Fruit fly (Drosophila melanogaster) whole organism, embryonic: ENCODE measurements around the gene slmo.

ENCODE experiments used
- Antp ChIP-seq: fragments of 200-800 bp; sonication (Bioruptor generic); optimal IDR thresholded peaks from 3 replicates; lab custom pipeline; 2016; ENCODE audit warnings: missing biosample characterization, missing genetic modification characterization
- CG10147 ChIP-seq: fragments of 200-800 bp; sonication (Bioruptor generic); optimal IDR thresholded peaks from 2 replicates; lab custom pipeline; 2019; ENCODE audit warnings: missing biosample characterization, mild to moderate bottlenecking, missing genetic modification characterization, moderate library complexity
- CG10366 ChIP-seq: fragments of 200-800 bp; sonication (Bioruptor generic); IDR thresholded peaks from 2 replicates; pipeline ENCODE4 v1.3.6; 2022; ENCODE audit warnings: missing biosample characterization, missing genetic modification characterization
- CG11456 ChIP-seq: fragments of 200-800 bp; sonication (Bioruptor generic); IDR thresholded peaks from 3 replicates; pipeline ENCODE4 v1.3.6; 2022; ENCODE audit warnings: missing biosample characterization, missing genetic modification characterization
- CG13894 ChIP-seq: fragments of 200-800 bp; sonication (Bioruptor generic); optimal IDR thresholded peaks from 3 replicates; lab custom pipeline; 2018; ENCODE audit warnings: missing biosample characterization, mild to moderate bottlenecking, missing genetic modification characterization, moderate library complexity
- CG15269 ChIP-seq: fragments of 200-800 bp; sonication (Bioruptor generic); optimal IDR thresholded peaks from 2 replicates; lab custom pipeline; 2018; ENCODE audit warnings: missing biosample characterization, mild to moderate bottlenecking, missing genetic modification characterization, moderate library complexity
- CG17328 ChIP-seq: fragments of 200-800 bp; sonication (Bioruptor generic); IDR thresholded peaks from 2 replicates; pipeline ENCODE4 v1.3.6; 2022; ENCODE audit warnings: missing biosample characterization, missing genetic modification characterization
- CG2889 ChIP-seq: fragments of 200-800 bp; sonication (Bioruptor generic); IDR thresholded peaks from 3 replicates; pipeline ENCODE4 v1.3.6; 2022; ENCODE audit warnings: missing biosample characterization, missing genetic modification characterization
- CG30020 ChIP-seq: fragments of 200-800 bp; optimal IDR thresholded peaks from 2 replicates; lab custom pipeline; 2019; ENCODE audit warnings: missing biosample characterization, mild to moderate bottlenecking, missing genetic modification characterization, moderate library complexity
- CG30403 ChIP-seq: fragments of 200-800 bp; sonication (Bioruptor generic); optimal IDR thresholded peaks from 3 replicates; lab custom pipeline; 2016; ENCODE audit warnings: missing biosample characterization, missing genetic modification characterization
- CG33213 ChIP-seq: fragments of 200-800 bp; sonication (Bioruptor generic); optimal IDR thresholded peaks from 3 replicates; lab custom pipeline; 2016; ENCODE audit warnings: missing biosample characterization, missing genetic modification characterization
- CG33557 ChIP-seq: fragments of 200-800 bp; sonication (Bioruptor generic); optimal IDR thresholded peaks from 2 replicates; lab custom pipeline; 2019; ENCODE audit warnings: missing biosample characterization, mild to moderate bottlenecking, missing genetic modification characterization, moderate library complexity
- CG3995 ChIP-seq: fragments of 200-800 bp; sonication (Bioruptor generic); optimal IDR thresholded peaks from 3 replicates; lab custom pipeline; 2016; ENCODE audit warnings: missing biosample characterization, missing genetic modification characterization
- CG6654 ChIP-seq: fragments of 200-800 bp; sonication (Bioruptor generic); optimal IDR thresholded peaks from 2 replicates; lab custom pipeline; 2017; ENCODE audit warnings: missing biosample characterization, mild to moderate bottlenecking, missing genetic modification characterization
- CG6854 ChIP-seq: fragments of 200-800 bp; sonication (Bioruptor generic); optimal IDR thresholded peaks from 3 replicates; lab custom pipeline; 2017; ENCODE audit warnings: missing biosample characterization, mild to moderate bottlenecking, missing genetic modification characterization
- CG7271 ChIP-seq: fragments of 200-800 bp; sonication (Bioruptor generic); optimal IDR thresholded peaks from 2 replicates; lab custom pipeline; 2018; ENCODE audit warnings: missing biosample characterization, mild to moderate bottlenecking, missing genetic modification characterization, moderate library complexity
- CG7928 ChIP-seq: fragments of 200-800 bp; sonication (Bioruptor generic); optimal IDR thresholded peaks from 2 replicates; lab custom pipeline; 2017; ENCODE audit warnings: missing biosample characterization, mild to moderate bottlenecking, missing genetic modification characterization
- CG7963 ChIP-seq: fragments of 200-800 bp; sonication (Bioruptor generic); IDR thresholded peaks from 3 replicates; pipeline ENCODE4 v1.3.6; 2022; ENCODE audit warnings: missing biosample characterization, missing genetic modification characterization; ENCODE audit not compliant: partially characterized antibody
- CG9437 ChIP-seq: fragments of 200-800 bp; sonication (Bioruptor generic); optimal IDR thresholded peaks from 2 replicates; lab custom pipeline; 2018; ENCODE audit warnings: missing biosample characterization, mild to moderate bottlenecking, missing genetic modification characterization
- CG9876 ChIP-seq: fragments of 200-800 bp; sonication (Bioruptor generic); optimal IDR thresholded peaks from 2 replicates; lab custom pipeline; 2016; ENCODE audit warnings: missing biosample characterization, missing genetic modification characterization
- Chrac-16 ChIP-seq: fragments of 200-800 bp; sonication (Bioruptor generic); optimal IDR thresholded peaks from 3 replicates; lab custom pipeline; 2016; ENCODE audit warnings: missing biosample characterization, missing genetic modification characterization
- Dad ChIP-seq: fragments of 200-800 bp; sonication (Bioruptor generic); optimal IDR thresholded peaks from 3 replicates; lab custom pipeline; 2016; ENCODE audit warnings: missing biosample characterization, missing genetic modification characterization
- Dip3 ChIP-seq: fragments of 200-800 bp; sonication (Bioruptor generic); optimal IDR thresholded peaks from 3 replicates; lab custom pipeline; 2016; ENCODE audit warnings: missing biosample characterization, missing genetic modification characterization
- Drgx ChIP-seq: fragments of 200-800 bp; sonication (Bioruptor generic); IDR thresholded peaks from 2 replicates; pipeline ENCODE4 v1.3.6; 2022; ENCODE audit warnings: missing biosample characterization, missing genetic modification characterization
- E2f2 ChIP-seq: fragments of 200-800 bp; sonication (Bioruptor generic); IDR thresholded peaks from 2 replicates; pipeline ENCODE4 v1.3.6; 2022; ENCODE audit warnings: missing biosample characterization, missing genetic modification characterization
- Gug ChIP-seq: fragments of 200-800 bp; sonication (Bioruptor generic); IDR thresholded peaks from 4 replicates; pipeline ENCODE4 v1.3.6; 2022; ENCODE audit warnings: missing biosample characterization, missing genetic modification characterization
- Hsf ChIP-seq: fragments of 200-800 bp; sonication (Bioruptor generic); optimal IDR thresholded peaks from 3 replicates; lab custom pipeline; 2016; ENCODE audit warnings: missing biosample characterization, missing genetic modification characterization
- Lhr ChIP-seq: fragments of 200-800 bp; sonication (Bioruptor generic); optimal IDR thresholded peaks from 3 replicates; lab custom pipeline; 2017; ENCODE audit warnings: mild to moderate bottlenecking, missing biosample characterization, missing genetic modification reagents, missing genetic modification characterization
- MTF-1 ChIP-seq: fragments of 200-800 bp; sonication (Bioruptor generic); optimal IDR thresholded peaks from 2 replicates; lab custom pipeline; 2018; ENCODE audit warnings: missing biosample characterization, mild to moderate bottlenecking, missing genetic modification characterization, borderline replicate concordance
- Taf1 ChIP-seq: fragments of 200-800 bp; sonication (Bioruptor generic); IDR thresholded peaks from 2 replicates; pipeline ENCODE4 v1.3.6; 2022; ENCODE audit warnings: missing biosample characterization, missing genetic modification characterization
- YL-1 ChIP-seq: fragments of 200-800 bp; sonication (Bioruptor generic); optimal IDR thresholded peaks from 3 replicates; lab custom pipeline; 2017; ENCODE audit warnings: missing biosample characterization, mild to moderate bottlenecking, missing genetic modification characterization
- ab ChIP-seq: fragments of 200-800 bp; sonication (Bioruptor generic); optimal IDR thresholded peaks from 2 replicates; lab custom pipeline; 2016; ENCODE audit warnings: missing biosample characterization, missing genetic modification characterization
- abd-A ChIP-seq: fragments of 200-800 bp; sonication (Bioruptor generic); optimal IDR thresholded peaks from 3 replicates; lab custom pipeline; 2019; ENCODE audit warnings: missing biosample characterization, mild to moderate bottlenecking, missing genetic modification characterization, moderate library complexity
- amos ChIP-seq: fragments of 200-800 bp; sonication (Bioruptor generic); IDR thresholded peaks from 2 replicates; pipeline ENCODE4 v1.3.6; 2022; ENCODE audit warnings: missing biosample characterization, missing genetic modification characterization; ENCODE audit not compliant: partially characterized antibody
- az2 ChIP-seq: fragments of 200-800 bp; sonication (Bioruptor generic); optimal IDR thresholded peaks from 3 replicates; lab custom pipeline; 2016; ENCODE audit warnings: missing biosample characterization, missing genetic modification characterization
- bsh ChIP-seq, 2 experiments: fragments of 200-800 bp; sonication (Bioruptor generic); optimal IDR thresholded peaks; 2 replicates each; lab custom pipeline; 2017 to 2018; ENCODE audit warnings: mild to moderate bottlenecking in 2 of 2, missing biosample characterization in 2 of 2, missing genetic modification characterization in 2 of 2, moderate library complexity in 1 of 2
- crc ChIP-seq: fragments of 200-800 bp; sonication (Bioruptor generic); optimal IDR thresholded peaks from 2 replicates; lab custom pipeline; 2016; ENCODE audit warnings: missing biosample characterization, missing genetic modification characterization
- dimm ChIP-seq: fragments of 200-800 bp; sonication (Bioruptor generic); IDR thresholded peaks from 2 replicates; pipeline ENCODE4 v1.3.6; 2022; ENCODE audit warnings: missing biosample characterization, missing genetic modification characterization
- emc ChIP-seq: fragments of 200-800 bp; sonication (Bioruptor generic); optimal IDR thresholded peaks from 2 replicates; lab custom pipeline; 2016; ENCODE audit warnings: missing biosample characterization, missing genetic modification characterization
- grau ChIP-seq: fragments of 200-800 bp; optimal IDR thresholded peaks from 3 replicates; lab custom pipeline; 2019; ENCODE audit warnings: missing biosample characterization, mild to moderate bottlenecking, missing genetic modification characterization, moderate library complexity
- gt ChIP-seq: fragments of 200-800 bp; sonication (Bioruptor generic); IDR thresholded peaks from 2 replicates; pipeline ENCODE4 v1.3.6; 2022; ENCODE audit warnings: missing biosample characterization, missing genetic modification characterization
- jing ChIP-seq: fragments of 200-800 bp; sonication (Bioruptor generic); optimal IDR thresholded peaks from 2 replicates; lab custom pipeline; 2018; ENCODE audit warnings: missing biosample characterization, mild to moderate bottlenecking, missing genetic modification characterization
- lilli ChIP-seq: fragments of 200-800 bp; sonication (Bioruptor generic); optimal IDR thresholded peaks from 3 replicates; lab custom pipeline; 2016; ENCODE audit warnings: missing biosample characterization, missing genetic modification characterization
- lov ChIP-seq, 2 experiments: fragments of 200-800 bp in 1 of 2; fragments of >200 bp in 1 of 2; sonication (Bioruptor generic) in 1 of 2; IDR thresholded peaks in 1 of 2; optimal IDR thresholded peaks in 1 of 2; 2 replicates in 1 of 2; 3 replicates in 1 of 2; pipeline versions ENCODE4 v1.3.6 to Lab custom; 2017 to 2022; ENCODE audit warnings: missing biosample characterization in 1 of 2, missing genetic modification characterization in 1 of 2
- pan ChIP-seq, 4 experiments: fragments of >200 bp in 3 of 4; fragments of 200-800 bp in 1 of 4; sonication (Bioruptor generic) in 1 of 4; optimal IDR thresholded peaks in 3 of 4; IDR thresholded peaks in 1 of 4; 2 replicates each; pipeline versions ENCODE4 v1.3.6 to Lab custom; 2017 to 2022; ENCODE audit warnings: missing biosample characterization in 2 of 4, missing genetic modification characterization in 2 of 4, mixed read lengths in 1 of 4
- pros ChIP-seq: fragments of 200-800 bp; sonication (Bioruptor generic); optimal IDR thresholded peaks from 3 replicates; lab custom pipeline; 2019; ENCODE audit warnings: missing biosample characterization, mild to moderate bottlenecking, missing genetic modification characterization, moderate library complexity
- row ChIP-seq: fragments of 200-800 bp; sonication (Bioruptor generic); IDR thresholded peaks from 3 replicates; pipeline ENCODE4 v1.3.6; 2022; ENCODE audit warnings: missing biosample characterization, missing genetic modification characterization
- sug ChIP-seq: fragments of 200-800 bp; optimal IDR thresholded peaks from 2 replicates; lab custom pipeline; 2019; ENCODE audit warnings: missing biosample characterization, mild to moderate bottlenecking, missing genetic modification characterization, moderate library complexity

Gene slmo

dm6 chr2L:6045972-6046718 is 2.4 kb downstream of the slmo start, which contains the start of gene Pfas (continued):
- TF ChIP-seq Drgx (0 out of 2 replicates have a peak, but pooled peaks have one; percentile 26), CG13894 (tag; lab: Kevin White, UChicago) (peak; percentile 58), dimm (no peak), MTF-1 (peak; percentile 26), Lhr (GFP tag; lab: Kevin White, UChicago) (no peak), CG7963 (GFP tag; lab: Robert Waterston, UW) (no peak), CG9876 (GFP tag; lab: Kevin White, UChicago) (no peak), jing (GFP tag; lab: Kevin White, UChicago) (no peak), crc (GFP tag; lab: Kevin White, UChicago) (peak; percentile 34), az2 (peak; percentile 42), pan (optimal IDR thresholded peaks at IDR 0.05; lab: Kevin White, UChicago) (no peak), pan (GFP tag; optimal IDR thresholded peaks at IDR 0.05 in 1 of 2, IDR thresholded peaks at IDR 0.05 in 1 of 2) (peak in 1 of 2 experiments; percentile 49), CG9437 (GFP tag; lab: Kevin White, UChicago) (peak; percentile 8), lov (optimal IDR thresholded peaks at IDR 0.05; lab: Kevin White, UChicago) (no peak), lov (GFP tag; IDR thresholded peaks at IDR 0.05; lab: Robert Waterston, UW) (no peak), CG11456 (GFP tag; lab: Robert Waterston, UW) (0 out of 3 replicates have a peak, but pooled peaks have one; percentile 34), lilli (GFP tag; lab: Kevin White, UChicago) (peak; percentile 81), Hsf (peak; percentile 45), amos (GFP tag; lab: Robert Waterston, UW) (peak; percentile 39; the same call in 1 of the 2 replicates), CG33557 (GFP tag; lab: Kevin White, UChicago) (no peak), Antp (peak; percentile 38), CG33213 (GFP tag; lab: Kevin White, UChicago) (peak; percentile 37), CG10366 (peak; percentile 36; the same call in 1 of the 2 replicates), CG6654 (GFP tag; lab: Kevin White, UChicago) (peak; percentile 70), Dip3 (GFP tag; lab: Kevin White, UChicago) (peak; percentile 61), Gug (GFP tag; lab: Robert Waterston, UW) (0 out of 4 replicates have a peak, but pooled peaks have one; percentile 17), YL-1 (GFP tag; lab: Kevin White, UChicago) (peak; percentile 65), CG3995 (GFP tag; lab: Kevin White, UChicago) (no peak), CG6854 (GFP tag; lab: Kevin White, UChicago) (no peak), sug (peak; percentile 68), row (GFP tag; lab: Robert Waterston, UW) (peak; percentile 82), abd-A (tag; lab: Kevin White, UChicago) (no peak), emc (peak; percentile 2), bsh (GFP tag; optimal IDR thresholded peaks at IDR 0.05; lab: Kevin White, UChicago) (peak in 1 of 2 experiments; percentile 45), ab (GFP tag; lab: Kevin White, UChicago) (no peak), CG15269 (tag; lab: Kevin White, UChicago) (peak; percentile 44), pros (no peak), Taf1 (GFP tag; lab: Robert Waterston, UW) (no peak), gt (GFP tag; lab: Robert Waterston, UW) (no peak), Chrac-16 (GFP tag; lab: Kevin White, UChicago) (peak; percentile 28), grau (tag; lab: Kevin White, UChicago) (peak; percentile 63), CG10147 (peak; percentile 30), E2f2 (peak; percentile 82), CG2889 (GFP tag; lab: Robert Waterston, UW) (no peak), CG7928 (GFP tag; lab: Kevin White, UChicago) (peak; percentile 10), CG30020 (tag; lab: Kevin White, UChicago) (no peak), CG30403 (peak; percentile 66), CG17328 (GFP tag; lab: Robert Waterston, UW) (0 out of 2 replicates have a peak, but pooled peaks have one; percentile 13), CG7271 (tag; lab: Kevin White, UChicago) (no peak), Dad (GFP tag; lab: Kevin White, UChicago) (peak; percentile 48)
